Worm (Caenorhabditis elegans) whole organism, L4 larva: ENCODE results near the gene clec-82.

ENCODE experiments used
- D1046.2 ChIP-seq: fragments of 200-800 bp; sonication (Bioruptor generic); IDR thresholded peaks from 2 replicates; pipeline ENCODE4 v1.3.6; 2022; ENCODE audit warnings: missing genetic modification characterization, missing compliant biosample characterization
- F44E2.7 ChIP-seq: fragments of 200-800 bp; sonication (Bioruptor generic); IDR thresholded peaks from 2 replicates; pipeline ENCODE4 v2.1.2; 2022; ENCODE audit warnings: missing genetic modification characterization, missing compliant biosample characterization
- T20F7.1 ChIP-seq: fragments of 200-800 bp; sonication (Bioruptor generic); optimal IDR thresholded peaks from 2 replicates; lab custom pipeline; 2018; ENCODE audit warnings: mild to moderate bottlenecking, missing genetic modification characterization, missing compliant biosample characterization
- T26A8.4 ChIP-seq: fragments of 200-800 bp; sonication (Bioruptor generic); IDR thresholded peaks from 2 replicates; pipeline ENCODE4 v1.3.6; 2022; ENCODE audit warnings: missing genetic modification characterization, missing compliant biosample characterization
- Y75B8A.6 ChIP-seq: fragments of 200-800 bp; sonication (Bioruptor generic); IDR thresholded peaks from 2 replicates; pipeline ENCODE4 v1.3.6; 2022; ENCODE audit warnings: missing genetic modification reagents, missing genetic modification characterization, missing compliant biosample characterization
- aly-2 ChIP-seq: sonication (generic microtip); optimal IDR thresholded peaks from 2 replicates; lab custom pipeline; 2018; ENCODE audit warnings: missing biosample characterization, missing genetic modification characterization
- attf-4 ChIP-seq: sonication (generic microtip); optimal IDR thresholded peaks from 3 replicates; lab custom pipeline; 2017; ENCODE audit warnings: missing biosample characterization, missing genetic modification characterization
- ceh-28 ChIP-seq: fragments of 150-350 bp; optimal IDR thresholded peaks from 2 replicates; lab custom pipeline; 2014; ENCODE audit warnings: missing biosample characterization, missing genetic modification reagents, missing genetic modification characterization
- ceh-32 ChIP-seq: sonication (generic microtip); optimal IDR thresholded peaks from 2 replicates; lab custom pipeline; 2016; ENCODE audit warnings: mild to moderate bottlenecking, missing genetic modification characterization, missing compliant biosample characterization; ENCODE audit not compliant: poor library complexity
- ceh-62 ChIP-seq: sonication (generic microtip); optimal IDR thresholded peaks from 2 replicates; lab custom pipeline; 2017; ENCODE audit warnings: missing biosample characterization, missing genetic modification characterization
- ceh-82 ChIP-seq: sonication (generic microtip); optimal IDR thresholded peaks from 2 replicates; lab custom pipeline; 2017; ENCODE audit warnings: missing biosample characterization, missing genetic modification characterization
- ces-1 ChIP-seq: fragments of 150-350 bp; sonication (generic microtip); optimal IDR thresholded peaks from 4 replicates; lab custom pipeline; 2014; ENCODE audit warnings: missing biosample characterization, missing genetic modification reagents, missing genetic modification characterization
- daf-16 ChIP-seq, 3 experiments: sonication (generic microtip); optimal IDR thresholded peaks; 2 replicates each; lab custom pipeline; 2016 to 2017; ENCODE audit warnings: missing genetic modification characterization in 3 of 3, missing genetic modification reagents in 3 of 3, mild to moderate bottlenecking in 2 of 3, missing compliant biosample characterization in 2 of 3, missing biosample characterization in 1 of 3, moderate library complexity in 1 of 3
- daf-8 ChIP-seq: fragments of 200-800 bp; sonication (Bioruptor generic); IDR thresholded peaks from 2 replicates; pipeline ENCODE4 v1.3.6; 2022; ENCODE audit warnings: missing genetic modification characterization, missing compliant biosample characterization
- dmd-6 ChIP-seq: fragments of 200-800 bp; sonication (Bioruptor generic); IDR thresholded peaks from 2 replicates; pipeline ENCODE4 v1.3.6; 2022; ENCODE audit warnings: missing genetic modification reagents, missing genetic modification characterization, missing compliant biosample characterization
- dmd-8 ChIP-seq: fragments of 200-800 bp; sonication (Bioruptor generic); IDR thresholded peaks from 2 replicates; pipeline ENCODE4 v1.3.6; 2022; ENCODE audit warnings: missing genetic modification characterization, missing compliant biosample characterization
- dmd-9 ChIP-seq: fragments of 200-800 bp; sonication (Bioruptor generic); IDR thresholded peaks from 2 replicates; pipeline ENCODE4 v1.3.6; 2022; ENCODE audit warnings: missing genetic modification reagents, missing genetic modification characterization, missing compliant biosample characterization
- duxl-1 ChIP-seq: sonication (generic microtip); optimal IDR thresholded peaks from 2 replicates; lab custom pipeline; 2016; ENCODE audit warnings: mild to moderate bottlenecking, missing genetic modification characterization, moderate library complexity, missing compliant biosample characterization; ENCODE audit not compliant: poor library complexity
- egl-27 ChIP-seq: sonication (generic microtip); optimal IDR thresholded peaks from 3 replicates; lab custom pipeline; 2017; ENCODE audit warnings: missing biosample characterization, missing genetic modification reagents, missing genetic modification characterization
- egl-43 ChIP-seq: fragments of 200-800 bp; sonication (Bioruptor generic); IDR thresholded peaks from 2 replicates; pipeline ENCODE4 v1.3.6; 2022; ENCODE audit warnings: missing genetic modification reagents, missing genetic modification characterization, missing compliant biosample characterization
- gei-8 ChIP-seq: fragments of 200-800 bp; sonication (Bioruptor generic); optimal IDR thresholded peaks from 2 replicates; lab custom pipeline; 2018; ENCODE audit warnings: mild to moderate bottlenecking, missing genetic modification characterization, missing compliant biosample characterization
- hlh-11 ChIP-seq: fragments of 200-800 bp; sonication (Bioruptor generic); optimal IDR thresholded peaks from 2 replicates; lab custom pipeline; 2018; ENCODE audit warnings: mild to moderate bottlenecking, missing genetic modification characterization, missing compliant biosample characterization
- jun-1 ChIP-seq: fragments of 150-350 bp; optimal IDR thresholded peaks from 2 replicates; lab custom pipeline; 2014; ENCODE audit warnings: missing biosample characterization, missing genetic modification reagents, missing genetic modification characterization
- lin-1 ChIP-seq: fragments of 200-800 bp; sonication (Bioruptor generic); IDR thresholded peaks from 2 replicates; pipeline ENCODE4 v1.3.6; 2022; ENCODE audit warnings: missing genetic modification reagents, missing genetic modification characterization, missing compliant biosample characterization
- lin-39 ChIP-seq: fragments of 150-350 bp; optimal IDR thresholded peaks from 2 replicates; lab custom pipeline; 2014; ENCODE audit warnings: missing biosample characterization, missing genetic modification reagents, missing genetic modification characterization
- lir-3 ChIP-seq: sonication (generic microtip); optimal IDR thresholded peaks from 2 replicates; lab custom pipeline; 2016; ENCODE audit warnings: mild to moderate bottlenecking, missing genetic modification characterization, missing compliant biosample characterization
- madf-9 ChIP-seq: fragments of 200-800 bp; sonication (Bioruptor generic); conservative IDR thresholded peaks from 2 replicates; pipeline ENCODE4 v1.3.6; 2022; ENCODE audit warnings: missing genetic modification reagents, missing genetic modification characterization, missing compliant biosample characterization
- mdl-1 ChIP-seq, 2 experiments: fragments of 150-350 bp in 1 of 2; sonication (generic microtip) in 1 of 2; optimal IDR thresholded peaks; 2 replicates each; lab custom pipeline; 2014 to 2017; ENCODE audit warnings: missing biosample characterization in 2 of 2, missing genetic modification characterization in 2 of 2
- mes-2 ChIP-seq: sonication (generic microtip); optimal IDR thresholded peaks from 2 replicates; lab custom pipeline; 2016; ENCODE audit warnings: missing genotype, mild to moderate bottlenecking, missing genetic modification characterization, missing compliant biosample characterization; ENCODE audit not compliant: poor library complexity, severe bottlenecking
- mxl-3 ChIP-seq: fragments of 200-800 bp; sonication (Bioruptor generic); optimal IDR thresholded peaks from 2 replicates; lab custom pipeline; 2018; ENCODE audit warnings: mild to moderate bottlenecking, missing genetic modification characterization, missing compliant biosample characterization
- nhr-111 ChIP-seq: fragments of 200-800 bp; sonication (Bioruptor generic); optimal IDR thresholded peaks from 2 replicates; lab custom pipeline; 2018; ENCODE audit warnings: mild to moderate bottlenecking, missing genetic modification characterization, missing compliant biosample characterization
- nhr-237 ChIP-seq: sonication (generic microtip); optimal IDR thresholded peaks from 2 replicates; lab custom pipeline; 2017; ENCODE audit warnings: missing biosample characterization, missing genetic modification characterization
- nhr-42 ChIP-seq: fragments of 200-800 bp; sonication (Bioruptor generic); IDR thresholded peaks from 2 replicates; pipeline ENCODE4 v1.3.6; 2022; ENCODE audit warnings: missing genetic modification characterization, missing compliant biosample characterization
- nhr-76 ChIP-seq: fragments of 150-350 bp; optimal IDR thresholded peaks from 2 replicates; lab custom pipeline; 2014; ENCODE audit warnings: missing biosample characterization, missing genetic modification characterization
- pqm-1 ChIP-seq: sonication (generic microtip); optimal IDR thresholded peaks from 2 replicates; lab custom pipeline; 2017; ENCODE audit warnings: missing biosample characterization, missing genetic modification characterization
- snpc-4 ChIP-seq: fragments of 150-350 bp; optimal IDR thresholded peaks from 2 replicates; lab custom pipeline; 2014; ENCODE audit warnings: missing biosample characterization, missing genetic modification characterization
- spr-3 ChIP-seq: fragments of 200-800 bp; sonication (Bioruptor generic); optimal IDR thresholded peaks from 2 replicates; lab custom pipeline; 2018; ENCODE audit warnings: mild to moderate bottlenecking, missing genetic modification characterization, missing compliant biosample characterization
- tag-97 ChIP-seq: fragments of 200-800 bp; sonication (Bioruptor generic); IDR thresholded peaks from 2 replicates; pipeline ENCODE4 v1.3.6; 2022; ENCODE audit warnings: missing genetic modification characterization, missing compliant biosample characterization
- unc-39 ChIP-seq: sonication (generic microtip); optimal IDR thresholded peaks from 2 replicates; lab custom pipeline; 2017; ENCODE audit warnings: missing biosample characterization, missing genetic modification characterization
- zag-1 ChIP-seq: fragments of 150-350 bp; optimal IDR thresholded peaks from 2 replicates; lab custom pipeline; 2014; ENCODE audit warnings: missing biosample characterization, missing genetic modification characterization
- zfp-2 ChIP-seq: sonication (generic microtip); optimal IDR thresholded peaks from 2 replicates; lab custom pipeline; 2016; ENCODE audit warnings: mild to moderate bottlenecking, missing genetic modification characterization, missing compliant biosample characterization
- ztf-7 ChIP-seq: fragments of 150-350 bp; optimal IDR thresholded peaks from 2 replicates; lab custom pipeline; 2014; ENCODE audit warnings: missing biosample characterization, missing genetic modification characterization

clec-82 gene

ce11 chrIV:2798339-2798738 is 37.1 kb upstream of the clec-82 start, which contains the start of gene Y54G2A.52 (continued):
- peak in 1 of 2 experiments; percentile 57 for TF ChIP-seq daf-16 (GFP tag; optimal IDR thresholded peaks at IDR 0.05; lab: Kevin White, UChicago)
- TF ChIP-seq daf-16 (tag; optimal IDR thresholded peaks at IDR 0.05; lab: Kevin White, UChicago): peak; percentile 97
- TF ChIP-seq ces-1 (GFP tag; lab: Kevin White, UChicago): no peak
- TF ChIP-seq gei-8 (GFP tag; lab: Kevin White, UChicago): no peak
- no peak for TF ChIP-seq nhr-111
- no peak for TF ChIP-seq mdl-1 (tag; optimal IDR thresholded peaks at IDR 0.05; lab: Kevin White, UChicago)
- no peak for TF ChIP-seq unc-39 (tag; lab: Kevin White, UChicago)
- TF ChIP-seq T20F7.1: no peak
- TF ChIP-seq lin-1: no peak
- peak; percentile 52; the same call in 1 of the 2 replicates for TF ChIP-seq dmd-6
- TF ChIP-seq zfp-2: no peak
- no peak for TF ChIP-seq daf-8 (GFP tag; lab: Robert Waterston, UW)
- TF ChIP-seq lin-39 (tag; lab: Kevin White, UChicago): no peak
- no peak for TF ChIP-seq zag-1 (tag; lab: Kevin White, UChicago)
- TF ChIP-seq dmd-9 (GFP tag; lab: Robert Waterston, UW): no peak
- TF ChIP-seq hlh-11: peak; percentile 53
- no peak for TF ChIP-seq ceh-28 (tag; lab: Kevin White, UChicago)
- TF ChIP-seq pqm-1 (tag; lab: Kevin White, UChicago): peak; percentile 63
- no peak for TF ChIP-seq nhr-42
- no peak for TF ChIP-seq mes-2 (tag; lab: Kevin White, UChicago)
- TF ChIP-seq spr-3: no peak
- TF ChIP-seq D1046.2 (GFP tag; lab: Robert Waterston, UW): no peak
- TF ChIP-seq duxl-1 (tag; lab: Kevin White, UChicago): no peak
- TF ChIP-seq egl-27 (tag; lab: Kevin White, UChicago): no peak

ce11 chrIV:2799389-2799788 is 36.1 kb upstream of the clec-82 start, which contains the start of gene Y54G2A.10:
Y54G2A.10 (plus strand) TSS chrIV:2799689.
- no peak for TF ChIP-seq Y75B8A.6
- no peak for TF ChIP-seq nhr-76
- TF ChIP-seq tag-97: no peak
- no peak for TF ChIP-seq lir-3 (tag; lab: Kevin White, UChicago)
- TF ChIP-seq ceh-82 (tag; lab: Kevin White, UChicago): no peak
- TF ChIP-seq ceh-32 (tag; lab: Kevin White, UChicago): no peak
- no peak for TF ChIP-seq nhr-237 (tag; lab: Kevin White, UChicago)
- no peak for TF ChIP-seq aly-2 (tag; lab: Kevin White, UChicago)
- no peak for TF ChIP-seq egl-43 (GFP tag; lab: Robert Waterston, UW)
- TF ChIP-seq dmd-9 (GFP tag; lab: Robert Waterston, UW): no peak
- no peak for TF ChIP-seq ceh-62
- TF ChIP-seq mxl-3 (GFP tag; lab: Kevin White, UChicago): no peak
- no peak for TF ChIP-seq attf-4 (tag; lab: Kevin White, UChicago)
- TF ChIP-seq dmd-8 (GFP tag; lab: Robert Waterston, UW): no peak
- no peak for TF ChIP-seq ztf-7
- no peak for TF ChIP-seq T26A8.4 (GFP tag; lab: Robert Waterston, UW)
- no peak for TF ChIP-seq jun-1 (tag; lab: Kevin White, UChicago)
- no peak for TF ChIP-seq madf-9 (GFP tag; lab: Robert Waterston, UW)
- no peak for TF ChIP-seq snpc-4 (tag; lab: Kevin White, UChicago)
- TF ChIP-seq F44E2.7 (GFP tag; lab: Robert Waterston, UW): no peak
- TF ChIP-seq, all 104 proteins: peak for 0
